Fruit fly (Drosophila melanogaster) whole organism, embryonic: ENCODE data around the gene Rab14.

Source experiments
- BtbVII ChIP-seq: fragments of 200-800 bp; sonication (Bioruptor generic); optimal IDR thresholded peaks from 3 replicates; lab custom pipeline; 2017; ENCODE audit warnings: missing biosample characterization, mild to moderate bottlenecking, missing genetic modification characterization
- CG12219 ChIP-seq: fragments of 200-800 bp; sonication (Bioruptor generic); optimal IDR thresholded peaks from 3 replicates; lab custom pipeline; 2018; ENCODE audit warnings: missing biosample characterization, mild to moderate bottlenecking, missing genetic modification characterization
- CG12659 ChIP-seq: fragments of 200-800 bp; sonication (Bioruptor generic); optimal IDR thresholded peaks from 3 replicates; lab custom pipeline; 2017; ENCODE audit warnings: mild to moderate bottlenecking, missing biosample characterization, missing genetic modification reagents, missing genetic modification characterization
- CG16815 ChIP-seq: fragments of 200-800 bp; sonication (Bioruptor generic); optimal IDR thresholded peaks from 3 replicates; lab custom pipeline; 2017; ENCODE audit warnings: missing biosample characterization, mild to moderate bottlenecking, missing genetic modification characterization
- CG17359 ChIP-seq: fragments of 200-800 bp; sonication (Bioruptor generic); optimal IDR thresholded peaks from 3 replicates; lab custom pipeline; 2018; ENCODE audit warnings: missing biosample characterization, mild to moderate bottlenecking, missing genetic modification characterization, moderate library complexity
- CG17568 ChIP-seq: fragments of 200-800 bp; sonication (Bioruptor generic); optimal IDR thresholded peaks from 2 replicates; lab custom pipeline; 2018; ENCODE audit warnings: missing biosample characterization, mild to moderate bottlenecking, missing genetic modification characterization, moderate library complexity
- CG17829 ChIP-seq: fragments of 200-800 bp; optimal IDR thresholded peaks from 2 replicates; lab custom pipeline; 2019; ENCODE audit warnings: missing biosample characterization, mild to moderate bottlenecking, missing genetic modification characterization, moderate library complexity
- CG17912 ChIP-seq: fragments of 200-800 bp; sonication (Bioruptor generic); optimal IDR thresholded peaks from 2 replicates; lab custom pipeline; 2018; ENCODE audit warnings: missing biosample characterization, mild to moderate bottlenecking, missing genetic modification characterization
- CG18599 ChIP-seq: fragments of 200-800 bp; sonication (Bioruptor generic); optimal IDR thresholded peaks from 3 replicates; lab custom pipeline; 2017; ENCODE audit warnings: missing biosample characterization, missing genetic modification characterization, mild to moderate bottlenecking, moderate library complexity, missing genetic modification reagents
- CG2678 ChIP-seq: fragments of 200-800 bp; sonication (Bioruptor generic); optimal IDR thresholded peaks from 3 replicates; lab custom pipeline; 2019; ENCODE audit warnings: missing biosample characterization, mild to moderate bottlenecking, missing genetic modification characterization, moderate library complexity
- CG33213 ChIP-seq: fragments of 200-800 bp; sonication (Bioruptor generic); optimal IDR thresholded peaks from 3 replicates; lab custom pipeline; 2016; ENCODE audit warnings: missing biosample characterization, missing genetic modification characterization
- CG34224 ChIP-seq: fragments of 200-800 bp; sonication (Bioruptor generic); IDR thresholded peaks from 3 replicates; pipeline ENCODE4 v1.3.6; 2022; ENCODE audit warnings: missing biosample characterization, missing genetic modification characterization; ENCODE audit not compliant: partially characterized antibody
- CG3847 ChIP-seq: fragments of 200-800 bp; sonication (Bioruptor generic); IDR thresholded peaks from 2 replicates; pipeline ENCODE4 v1.3.6; 2022; ENCODE audit warnings: missing biosample characterization, missing genetic modification characterization
- CG43689 ChIP-seq: fragments of 200-800 bp; sonication (Bioruptor generic); IDR thresholded peaks from 2 replicates; pipeline ENCODE4 v1.3.6; 2022; ENCODE audit warnings: missing biosample characterization, missing genetic modification characterization
- CG4424 ChIP-seq: fragments of 200-800 bp; sonication (Bioruptor generic); optimal IDR thresholded peaks from 3 replicates; lab custom pipeline; 2016; ENCODE audit warnings: missing biosample characterization, missing genetic modification characterization
- CG4820 ChIP-seq: fragments of 200-800 bp; sonication (Bioruptor generic); optimal IDR thresholded peaks from 3 replicates; lab custom pipeline; 2016; ENCODE audit warnings: missing biosample characterization, missing genetic modification characterization
- CG6813 ChIP-seq: fragments of 200-800 bp; sonication (Bioruptor generic); optimal IDR thresholded peaks from 2 replicates; lab custom pipeline; 2017; ENCODE audit warnings: missing biosample characterization, missing genetic modification characterization, mild to moderate bottlenecking, moderate library complexity, missing genetic modification reagents
- CG7271 ChIP-seq: fragments of 200-800 bp; sonication (Bioruptor generic); optimal IDR thresholded peaks from 2 replicates; lab custom pipeline; 2018; ENCODE audit warnings: missing biosample characterization, mild to moderate bottlenecking, missing genetic modification characterization, moderate library complexity
- CG7556 ChIP-seq: fragments of 200-800 bp; sonication (Bioruptor generic); optimal IDR thresholded peaks from 2 replicates; lab custom pipeline; 2017; ENCODE audit warnings: missing biosample characterization, mild to moderate bottlenecking, missing genetic modification characterization
- CG7745 ChIP-seq: fragments of 200-800 bp; sonication (Bioruptor generic); optimal IDR thresholded peaks from 2 replicates; lab custom pipeline; 2018; ENCODE audit warnings: missing biosample characterization, mild to moderate bottlenecking, missing genetic modification characterization, moderate library complexity
- CG7928 ChIP-seq: fragments of 200-800 bp; sonication (Bioruptor generic); optimal IDR thresholded peaks from 2 replicates; lab custom pipeline; 2017; ENCODE audit warnings: missing biosample characterization, mild to moderate bottlenecking, missing genetic modification characterization
- CTCF ChIP-seq: fragments of 200-800 bp; sonication (Bioruptor generic); optimal IDR thresholded peaks from 2 replicates; lab custom pipeline; 2017; ENCODE audit warnings: missing biosample characterization, mild to moderate bottlenecking, missing genetic modification characterization, moderate library complexity
- Camta ChIP-seq: fragments of 200-800 bp; sonication (Bioruptor generic); optimal IDR thresholded peaks from 2 replicates; lab custom pipeline; 2016; ENCODE audit warnings: missing biosample characterization, missing genetic modification characterization
- GATAe ChIP-seq: fragments of 200-800 bp; sonication (Bioruptor generic); conservative IDR thresholded peaks from 2 replicates; pipeline ENCODE4 v1.3.6; 2022; ENCODE audit warnings: missing biosample characterization, missing genetic modification characterization
- Hand ChIP-seq: fragments of 200-800 bp; sonication (Bioruptor generic); optimal IDR thresholded peaks from 2 replicates; lab custom pipeline; 2017; ENCODE audit warnings: mild to moderate bottlenecking, missing biosample characterization, missing genetic modification reagents, missing genetic modification characterization
- NfI ChIP-seq: fragments of 200-800 bp; sonication (Bioruptor generic); optimal IDR thresholded peaks from 3 replicates; lab custom pipeline; 2018; ENCODE audit warnings: missing biosample characterization, mild to moderate bottlenecking, missing genetic modification characterization, moderate library complexity
- Sox100B ChIP-seq: fragments of 200-800 bp; sonication (Bioruptor generic); optimal IDR thresholded peaks from 3 replicates; lab custom pipeline; 2018; ENCODE audit warnings: missing biosample characterization, mild to moderate bottlenecking, missing genetic modification characterization
- ab ChIP-seq: fragments of 200-800 bp; sonication (Bioruptor generic); optimal IDR thresholded peaks from 2 replicates; lab custom pipeline; 2016; ENCODE audit warnings: missing biosample characterization, missing genetic modification characterization
- ato ChIP-seq: fragments of 200-800 bp; sonication (Bioruptor generic); IDR thresholded peaks from 2 replicates; pipeline ENCODE4 v1.3.6; 2022; ENCODE audit warnings: missing biosample characterization, missing genetic modification characterization; ENCODE audit not compliant: partially characterized antibody
- chinmo ChIP-seq: fragments of 200-800 bp; sonication (Bioruptor generic); IDR thresholded peaks from 4 replicates; pipeline ENCODE4 v1.3.6; 2022; ENCODE audit warnings: missing biosample characterization, missing genetic modification characterization; ENCODE audit not compliant: partially characterized antibody
- danr ChIP-seq: fragments of 200-800 bp; sonication (Bioruptor generic); IDR thresholded peaks from 2 replicates; pipeline ENCODE4 v1.3.6; 2022; ENCODE audit warnings: missing biosample characterization, missing genetic modification characterization
- dmrt99B ChIP-seq: fragments of 200-800 bp; sonication (Bioruptor generic); optimal IDR thresholded peaks from 2 replicates; lab custom pipeline; 2018; ENCODE audit warnings: missing biosample characterization, mild to moderate bottlenecking, missing genetic modification characterization, moderate library complexity
- fd3F ChIP-seq: fragments of 200-800 bp; sonication (Bioruptor generic); optimal IDR thresholded peaks from 2 replicates; lab custom pipeline; 2018; ENCODE audit warnings: missing biosample characterization, mild to moderate bottlenecking, missing genetic modification characterization, moderate library complexity
- fd64A ChIP-seq: fragments of 200-800 bp; sonication (Bioruptor generic); optimal IDR thresholded peaks from 3 replicates; lab custom pipeline; 2018; ENCODE audit warnings: missing biosample characterization, mild to moderate bottlenecking, missing genetic modification characterization
- gce ChIP-seq: fragments of 200-800 bp; sonication (Bioruptor generic); IDR thresholded peaks from 3 replicates; pipeline ENCODE4 v1.3.6; 2022; ENCODE audit warnings: missing biosample characterization, missing genetic modification characterization
- knrl ChIP-seq: fragments of 200-800 bp; sonication (Bioruptor generic); IDR thresholded peaks from 3 replicates; pipeline ENCODE4 v1.3.6; 2022; ENCODE audit warnings: missing biosample characterization, missing genetic modification characterization; ENCODE audit not compliant: partially characterized antibody
- nau ChIP-seq: fragments of 200-800 bp; sonication (Bioruptor generic); optimal IDR thresholded peaks from 3 replicates; lab custom pipeline; 2017; ENCODE audit warnings: missing biosample characterization, mild to moderate bottlenecking, missing genetic modification characterization, missing genetic modification reagents
- nmo ChIP-seq: fragments of 200-800 bp; sonication (Bioruptor generic); optimal IDR thresholded peaks from 2 replicates; lab custom pipeline; 2018; ENCODE audit warnings: missing biosample characterization, mild to moderate bottlenecking, missing genetic modification characterization, moderate library complexity
- onecut ChIP-seq: fragments of 200-800 bp; sonication (Bioruptor generic); IDR thresholded peaks from 2 replicates; pipeline ENCODE4 v1.3.6; 2022; ENCODE audit warnings: missing biosample characterization, missing genetic modification characterization
- prd ChIP-seq, 3 experiments: fragments of >200 bp in 2 of 3; fragments of 200-800 bp in 1 of 3; sonication (Bioruptor generic) in 1 of 3; optimal IDR thresholded peaks in 2 of 3; IDR thresholded peaks in 1 of 3; 2 replicates in 2 of 3; 3 replicates in 1 of 3; pipeline versions ENCODE4 v1.3.6 to Lab custom; 2017 to 2022; ENCODE audit warnings: missing biosample characterization in 1 of 3, missing genetic modification characterization in 1 of 3
- psq ChIP-seq: fragments of 200-800 bp; sonication (Bioruptor generic); optimal IDR thresholded peaks from 2 replicates; lab custom pipeline; 2017; ENCODE audit warnings: missing biosample characterization, missing genetic modification characterization
- pzg ChIP-seq: fragments of 200-800 bp; sonication (Bioruptor generic); optimal IDR thresholded peaks from 3 replicates; lab custom pipeline; 2018; ENCODE audit warnings: missing biosample characterization, mild to moderate bottlenecking, missing genetic modification characterization, moderate library complexity
- row ChIP-seq: fragments of 200-800 bp; sonication (Bioruptor generic); IDR thresholded peaks from 3 replicates; pipeline ENCODE4 v1.3.6; 2022; ENCODE audit warnings: missing biosample characterization, missing genetic modification characterization
- seq ChIP-seq: fragments of 200-800 bp; sonication (Bioruptor generic); IDR thresholded peaks from 2 replicates; pipeline ENCODE4 v1.3.6; 2022; ENCODE audit warnings: missing biosample characterization, missing genetic modification characterization
- sim ChIP-seq: fragments of 200-800 bp; sonication (Bioruptor generic); IDR thresholded peaks from 2 replicates; pipeline ENCODE4 v1.3.6; 2022; ENCODE audit warnings: missing biosample characterization, missing genetic modification characterization
- slbo ChIP-seq: fragments of 200-800 bp; sonication (Bioruptor generic); IDR thresholded peaks from 2 replicates; pipeline ENCODE4 v1.3.6; 2022; ENCODE audit warnings: missing biosample characterization, missing genetic modification characterization
- so ChIP-seq: fragments of 200-800 bp; sonication (Bioruptor generic); IDR thresholded peaks from 3 replicates; pipeline ENCODE4 v1.3.6; 2022; ENCODE audit warnings: missing biosample characterization, missing genetic modification characterization

Gene Rab14

DNA sequence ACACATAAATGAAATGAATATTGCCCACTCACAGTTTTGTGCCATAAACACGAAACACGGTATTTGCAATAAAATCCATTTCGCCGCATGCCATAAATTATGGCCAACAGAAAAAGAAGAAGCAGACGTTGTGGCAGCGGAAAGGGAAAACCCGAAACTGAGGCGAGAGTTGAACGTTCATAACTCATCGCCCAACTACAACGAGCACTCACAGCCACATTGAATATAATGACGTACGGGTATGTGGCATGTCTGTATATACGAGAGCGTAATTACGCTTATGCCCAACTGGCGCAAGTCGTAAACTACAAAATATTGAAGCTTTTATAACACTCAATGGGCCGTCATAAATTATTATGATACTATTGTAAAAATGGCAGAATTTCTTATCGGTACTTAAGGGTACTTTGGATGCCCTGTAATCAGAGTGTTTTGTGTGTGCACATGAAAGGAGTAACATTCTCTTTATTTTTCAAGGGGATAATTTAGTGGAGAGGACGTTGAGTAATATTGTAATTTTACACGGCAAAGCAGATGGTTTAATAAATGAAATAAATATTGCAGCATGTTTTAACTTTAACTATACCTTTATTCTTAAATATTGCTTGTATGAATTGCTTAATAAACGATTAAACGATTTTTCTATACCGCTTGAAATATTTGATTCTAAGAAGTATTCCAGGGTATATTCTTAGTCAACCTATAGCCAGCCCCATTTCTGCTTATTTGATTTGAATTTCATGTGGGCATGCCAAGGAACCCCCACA, 39.5 kb downstream of the Rab14 start (continued):
- TF ChIP-seq psq (GFP tag; lab: Kevin White, UChicago): no peak
- TF ChIP-seq CG4424 (GFP tag; lab: Kevin White, UChicago): peak; percentile 16
- TF ChIP-seq ato (GFP tag; lab: Robert Waterston, UW): no peak
- no peak; the same call in 1 of the 2 replicates for TF ChIP-seq GATAe
- TF ChIP-seq ab (GFP tag; lab: Kevin White, UChicago): peak; percentile 16
- 0 out of 2 replicates have a peak, but pooled peaks have one; percentile 7 for TF ChIP-seq CG3847 (GFP tag; lab: Robert Waterston, UW)
- TF ChIP-seq slbo (GFP tag; lab: Robert Waterston, UW): peak; percentile 39; the same call in 1 of the 2 replicates
- peak; percentile 24 for TF ChIP-seq fd64A (GFP tag; lab: Kevin White, UChicago)
- no peak for TF ChIP-seq CG43689 (GFP tag; lab: Robert Waterston, UW)
- TF ChIP-seq CG7556: peak; percentile 13
- TF ChIP-seq BtbVII (GFP tag; lab: Kevin White, UChicago): peak; percentile 74
- TF ChIP-seq Camta (GFP tag; lab: Kevin White, UChicago): no peak
- TF ChIP-seq so (GFP tag; lab: Robert Waterston, UW): peak; percentile 37; the same call in 1 of the 3 replicates
- TF ChIP-seq CG17829: peak; percentile 26
- no peak for TF ChIP-seq gce (GFP tag; lab: Robert Waterston, UW)
- peak; percentile 60 for TF ChIP-seq row
- TF ChIP-seq CG7271 (tag; lab: Kevin White, UChicago): peak; percentile 58
- TF ChIP-seq CTCF (GFP tag; lab: Kevin White, UChicago): peak; percentile 56
- TF ChIP-seq CG2678 (tag; lab: Kevin White, UChicago): peak; percentile 73
- TF ChIP-seq nmo (GFP tag; lab: Kevin White, UChicago): peak; percentile 22
- peak; percentile 28 for TF ChIP-seq CG7928 (GFP tag; lab: Kevin White, UChicago)
- no peak for TF ChIP-seq CG4820 (GFP tag; lab: Kevin White, UChicago)
- TF ChIP-seq CG17912 (GFP tag; lab: Kevin White, UChicago): peak; percentile 63
- TF ChIP-seq knrl (GFP tag; lab: Robert Waterston, UW): no peak
- TF ChIP-seq CG12659 (GFP tag; lab: Kevin White, UChicago): no peak
- peak; percentile 21 for TF ChIP-seq CG12219 (GFP tag; lab: Kevin White, UChicago)
- peak; percentile 82 for TF ChIP-seq CG7745 (tag; lab: Kevin White, UChicago)
- peak; percentile 10 for TF ChIP-seq Hand
- TF ChIP-seq Sox100B (GFP tag; lab: Kevin White, UChicago): peak; percentile 23
- TF ChIP-seq fd3F (GFP tag; lab: Kevin White, UChicago): no peak
- TF ChIP-seq prd (optimal IDR thresholded peaks at IDR 0.05; lab: Kevin White, UChicago): no peak
- TF ChIP-seq prd (GFP tag; IDR thresholded peaks at IDR 0.05; lab: Robert Waterston, UW): peak; percentile 31; the same call in 1 of the 3 replicates
- TF ChIP-seq NfI (GFP tag; lab: Kevin White, UChicago): peak; percentile 33
- TF ChIP-seq CG16815: peak; percentile 1
- TF ChIP-seq chinmo (GFP tag; lab: Robert Waterston, UW): 0 out of 4 replicates have a peak, but pooled peaks have one; percentile 12
- peak; percentile 24; the same call in 1 of the 2 replicates for TF ChIP-seq danr
- no peak for TF ChIP-seq CG33213 (GFP tag; lab: Kevin White, UChicago)
- peak; percentile 23 for TF ChIP-seq CG17568 (GFP tag; lab: Kevin White, UChicago)
- TF ChIP-seq CG17359 (tag; lab: Kevin White, UChicago): peak; percentile 27
- TF ChIP-seq nau: peak; percentile 36
- TF ChIP-seq dmrt99B (tag; lab: Kevin White, UChicago): peak; percentile 45
- TF ChIP-seq onecut (GFP tag; lab: Robert Waterston, UW): 0 out of 2 replicates have a peak, but pooled peaks have one; percentile 3
- TF ChIP-seq CG6813 (GFP tag; lab: Kevin White, UChicago): peak; percentile 13
- peak; percentile 10 for TF ChIP-seq CG18599
- no peak for TF ChIP-seq pzg (GFP tag; lab: Kevin White, UChicago)
- TF ChIP-seq seq (GFP tag; lab: Robert Waterston, UW): peak; percentile 48; the same call in 1 of the 2 replicates
- TF ChIP-seq sim: peak; percentile 35; the same call in 1 of the 2 replicates
- no peak for TF ChIP-seq CG34224 (GFP tag; lab: Robert Waterston, UW)
